Fruit fly (Drosophila melanogaster): Measurements from ENCODE around the gene Cph.

Gene Cph

dm6 chrX:7169455-7169854, 31.9 kb downstream of the Cph start:
- TF ChIP-seq CG17801 (GFP tag; optimal IDR thresholded peaks at IDR 0.05; ENCODE audit: partially characterized antibody), result no peak

dm6 chrX:7173802-7174201, 36.3 kb downstream of the Cph start:
- no peak for TF ChIP-seq CG17801 (GFP tag; optimal IDR thresholded peaks at IDR 0.05; ENCODE audit: partially characterized antibody)

- TF ChIP-seq CG17801 (GFP tag; optimal IDR thresholded peaks at IDR 0.05; ENCODE audit: partially characterized antibody), result no peak
These were observed 36.9 kb downstream of the Cph start for dm6 chrX:7174466-7174865.

- TF ChIP-seq CG17801 (GFP tag; optimal IDR thresholded peaks at IDR 0.05; ENCODE audit: partially characterized antibody), result no peak
These were observed 39.6 kb downstream of the Cph start for dm6 chrX:7177128-7177527.

- TF ChIP-seq CG17801 (GFP tag; optimal IDR thresholded peaks at IDR 0.05; ENCODE audit: partially characterized antibody), result no peak
These were observed 41.8 kb downstream of the Cph start for dm6 chrX:7179274-7179673.

dm6 chrX:7183371-7183770, 45.8 kb downstream of the Cph start:
- no peak for TF ChIP-seq CG17801 (GFP tag; optimal IDR thresholded peaks at IDR 0.05; ENCODE audit: partially characterized antibody)

dm6 chrX:7189519-7189918, 52.0 kb downstream of the Cph start:
- no peak for TF ChIP-seq CG17801 (GFP tag; optimal IDR thresholded peaks at IDR 0.05; ENCODE audit: partially characterized antibody)

- no peak for TF ChIP-seq CG17801 (GFP tag; optimal IDR thresholded peaks at IDR 0.05; ENCODE audit: partially characterized antibody)
These were observed 55.5 kb downstream of the Cph start for dm6 chrX:7193046-7193445.

- TF ChIP-seq CG17801 (GFP tag; optimal IDR thresholded peaks at IDR 0.05; ENCODE audit: partially characterized antibody), result no peak
These were observed 56.4 kb downstream of the Cph start for dm6 chrX:7193902-7194301.

dm6 chrX:7194778-7195177, 57.3 kb downstream of the Cph start:
- no peak for TF ChIP-seq CG17801 (GFP tag; optimal IDR thresholded peaks at IDR 0.05; ENCODE audit: partially characterized antibody)

dm6 chrX:7195580-7195979, 58.1 kb downstream of the Cph start:
- TF ChIP-seq CG17801 (GFP tag; optimal IDR thresholded peaks at IDR 0.05; ENCODE audit: partially characterized antibody), result no peak

dm6 chrX:7196033-7196432, 58.5 kb downstream of the Cph start:
- no peak for TF ChIP-seq CG17801 (GFP tag; optimal IDR thresholded peaks at IDR 0.05; ENCODE audit: partially characterized antibody)

- no peak for TF ChIP-seq CG17801 (GFP tag; optimal IDR thresholded peaks at IDR 0.05; ENCODE audit: partially characterized antibody)
These were observed 63.9 kb downstream of the Cph start for dm6 chrX:7201364-7201896.

- no peak for TF ChIP-seq CG17801 (GFP tag; optimal IDR thresholded peaks at IDR 0.05; ENCODE audit: partially characterized antibody)
These were observed 66.7 kb downstream of the Cph start for dm6 chrX:7204183-7204582.

dm6 chrX:7204678-7205077, 67.2 kb downstream of the Cph start:
- no peak for TF ChIP-seq CG17801 (GFP tag; optimal IDR thresholded peaks at IDR 0.05; ENCODE audit: partially characterized antibody)

- TF ChIP-seq CG17801 (GFP tag; optimal IDR thresholded peaks at IDR 0.05; ENCODE audit: partially characterized antibody), result no peak
These were observed 83.6 kb downstream of the Cph start for dm6 chrX:7221149-7221548.

- no peak for TF ChIP-seq CG17801 (GFP tag; optimal IDR thresholded peaks at IDR 0.05; ENCODE audit: partially characterized antibody)
These were observed 84.8 kb downstream of the Cph start for dm6 chrX:7222115-7222891.

All from ovary, adult (tissue).